Fruit fly (Drosophila melanogaster) whole organism, prepupa: Measurements from ENCODE around the gene mew.

Source experiments
- Blimp-1 ChIP-seq: fragments of 200-800 bp; sonication (Bioruptor generic); optimal IDR thresholded peaks from 3 replicates; lab custom pipeline; 2017; ENCODE audit warnings: missing biosample characterization, missing genetic modification characterization, mild to moderate bottlenecking, moderate library complexity, missing genetic modification reagents
- CG10631 ChIP-seq: fragments of 200-800 bp; sonication (Bioruptor generic); optimal IDR thresholded peaks from 2 replicates; lab custom pipeline; 2016; ENCODE audit warnings: missing biosample characterization, missing genetic modification characterization
- CG10669 ChIP-seq: fragments of 200-800 bp; sonication (Bioruptor generic); optimal IDR thresholded peaks from 3 replicates; lab custom pipeline; 2018; ENCODE audit warnings: missing biosample characterization, mild to moderate bottlenecking, missing genetic modification characterization, moderate library complexity
- CG11294 ChIP-seq: fragments of 200-800 bp; sonication (Bioruptor generic); IDR thresholded peaks from 2 replicates; pipeline ENCODE4 v1.3.6; 2022; ENCODE audit warnings: missing biosample characterization, missing genetic modification characterization
- CG11762 ChIP-seq: fragments of 200-800 bp; sonication (Bioruptor generic); optimal IDR thresholded peaks from 3 replicates; lab custom pipeline; 2016; ENCODE audit warnings: missing biosample characterization, missing genetic modification characterization; ENCODE audit not compliant: insufficient read depth
- CG15336 ChIP-seq: fragments of 200-800 bp; sonication (Bioruptor generic); IDR thresholded peaks from 2 replicates; pipeline ENCODE4 v1.3.6; 2022; ENCODE audit warnings: missing biosample characterization, missing genetic modification characterization
- CG1621 ChIP-seq: fragments of 200-800 bp; sonication (Bioruptor generic); optimal IDR thresholded peaks from 3 replicates; lab custom pipeline; 2018; ENCODE audit warnings: missing biosample characterization, mild to moderate bottlenecking, missing genetic modification characterization
- CG16779 ChIP-seq: fragments of 200-800 bp; sonication (Bioruptor generic); optimal IDR thresholded peaks from 3 replicates; lab custom pipeline; 2017; ENCODE audit warnings: missing biosample characterization, mild to moderate bottlenecking, missing genetic modification characterization
- CG3032 ChIP-seq: fragments of 200-800 bp; optimal IDR thresholded peaks from 2 replicates; lab custom pipeline; 2019; ENCODE audit warnings: missing biosample characterization, mild to moderate bottlenecking, missing genetic modification characterization, moderate library complexity
- CG31627 ChIP-seq: fragments of 200-800 bp; sonication (Bioruptor generic); optimal IDR thresholded peaks from 3 replicates; lab custom pipeline; 2016; ENCODE audit warnings: missing biosample characterization, missing genetic modification characterization
- CG34406 ChIP-seq: fragments of 200-800 bp; sonication (Bioruptor generic); optimal IDR thresholded peaks from 3 replicates; lab custom pipeline; 2016; ENCODE audit warnings: missing biosample characterization, missing genetic modification characterization
- CG3919 ChIP-seq: fragments of 200-800 bp; sonication (Bioruptor generic); optimal IDR thresholded peaks from 3 replicates; lab custom pipeline; 2016; ENCODE audit warnings: missing biosample characterization, missing genetic modification characterization
- CG4318 ChIP-seq: fragments of 200-800 bp; sonication (Bioruptor generic); optimal IDR thresholded peaks from 3 replicates; lab custom pipeline; 2017; ENCODE audit warnings: missing biosample characterization, mild to moderate bottlenecking, missing genetic modification characterization
- CG6276 ChIP-seq: fragments of 200-800 bp; sonication (Bioruptor generic); optimal IDR thresholded peaks from 2 replicates; lab custom pipeline; 2017; ENCODE audit warnings: missing biosample characterization, mild to moderate bottlenecking, missing genetic modification characterization
- CG6792 ChIP-seq: fragments of 200-800 bp; sonication (Bioruptor generic); optimal IDR thresholded peaks from 3 replicates; lab custom pipeline; 2016; ENCODE audit warnings: missing biosample characterization, missing genetic modification characterization
- CG6808 ChIP-seq: fragments of 200-800 bp; sonication (Bioruptor generic); optimal IDR thresholded peaks from 3 replicates; lab custom pipeline; 2017; ENCODE audit warnings: missing biosample characterization, missing genetic modification characterization, mild to moderate bottlenecking, moderate library complexity, missing genetic modification reagents
- CG6854 ChIP-seq: fragments of 200-800 bp; sonication (Bioruptor generic); optimal IDR thresholded peaks from 2 replicates; lab custom pipeline; 2017; ENCODE audit warnings: missing biosample characterization, mild to moderate bottlenecking, missing genetic modification characterization
- CG7368 ChIP-seq: fragments of 200-800 bp; sonication (Bioruptor generic); optimal IDR thresholded peaks from 3 replicates; lab custom pipeline; 2016; ENCODE audit warnings: missing biosample characterization, missing genetic modification characterization
- CG8119 ChIP-seq: fragments of 200-800 bp; sonication (Bioruptor generic); IDR thresholded peaks from 3 replicates; pipeline ENCODE4 v1.3.6; 2022; ENCODE audit warnings: missing biosample characterization, missing genetic modification characterization
- CG8319 ChIP-seq: fragments of 200-800 bp; sonication (Bioruptor generic); optimal IDR thresholded peaks from 3 replicates; lab custom pipeline; 2016; ENCODE audit warnings: missing biosample characterization, missing genetic modification characterization
- CG9139 ChIP-seq: fragments of 200-800 bp; sonication (Bioruptor generic); optimal IDR thresholded peaks from 3 replicates; lab custom pipeline; 2017; ENCODE audit warnings: missing biosample characterization, mild to moderate bottlenecking, missing genetic modification characterization
- Eip75B ChIP-seq: fragments of 200-800 bp; sonication (Bioruptor generic); optimal IDR thresholded peaks from 3 replicates; lab custom pipeline; 2016; ENCODE audit warnings: missing biosample characterization, missing genetic modification characterization
- Eip78C ChIP-seq: fragments of 200-800 bp; sonication (Bioruptor generic); peaks from one replicate; lab custom pipeline; 2016; ENCODE audit warnings: missing biosample characterization, missing genetic modification characterization
- Eip93F ChIP-seq: fragments of 200-800 bp; sonication (Bioruptor generic); optimal IDR thresholded peaks from 2 replicates; lab custom pipeline; 2016; ENCODE audit warnings: missing biosample characterization, mild to moderate bottlenecking, missing genetic modification characterization
- Ets21C ChIP-seq: fragments of 200-800 bp; sonication (Bioruptor generic); optimal IDR thresholded peaks from 3 replicates; lab custom pipeline; 2016; ENCODE audit warnings: missing biosample characterization, missing genetic modification characterization
- Ets96B ChIP-seq: fragments of 200-800 bp; optimal IDR thresholded peaks from 2 replicates; lab custom pipeline; 2019; ENCODE audit warnings: missing biosample characterization, mild to moderate bottlenecking, missing genetic modification characterization, moderate library complexity
- Gug ChIP-seq: fragments of 200-800 bp; sonication (Bioruptor generic); IDR thresholded peaks from 2 replicates; pipeline ENCODE4 v1.3.6; 2022; ENCODE audit warnings: missing biosample characterization, missing genetic modification characterization
- Hr38 ChIP-seq: sonication (Bioruptor generic); optimal IDR thresholded peaks from 2 replicates; lab custom pipeline; 2016; ENCODE audit warnings: missing biosample characterization, missing genetic modification characterization
- Hr39 ChIP-seq: fragments of 200-800 bp; sonication (Bioruptor generic); optimal IDR thresholded peaks from 2 replicates; lab custom pipeline; 2016; ENCODE audit warnings: missing biosample characterization, missing genetic modification characterization
- Hr4 ChIP-seq: fragments of 200-800 bp; sonication (Bioruptor generic); optimal IDR thresholded peaks from 3 replicates; lab custom pipeline; 2016; ENCODE audit warnings: missing biosample characterization, missing genetic modification characterization
- Lpt ChIP-seq: fragments of 200-800 bp; sonication (Bioruptor generic); optimal IDR thresholded peaks from 3 replicates; lab custom pipeline; 2016; ENCODE audit warnings: missing biosample characterization, missing genetic modification characterization
- OdsH ChIP-seq: fragments of 200-800 bp; sonication (Bioruptor generic); optimal IDR thresholded peaks from 3 replicates; lab custom pipeline; 2016; ENCODE audit warnings: missing biosample characterization, missing genetic modification characterization
- Smox ChIP-seq: fragments of 200-800 bp; sonication (Bioruptor generic); optimal IDR thresholded peaks from 3 replicates; lab custom pipeline; 2016; ENCODE audit warnings: missing biosample characterization, missing genetic modification characterization
- Sox14 ChIP-seq: fragments of 200-800 bp; sonication (Bioruptor generic); optimal IDR thresholded peaks from 3 replicates; lab custom pipeline; 2016; ENCODE audit warnings: missing biosample characterization, missing genetic modification characterization
- Sox15 ChIP-seq: fragments of 200-800 bp; sonication (Bioruptor generic); optimal IDR thresholded peaks from 3 replicates; lab custom pipeline; 2016; ENCODE audit warnings: missing biosample characterization, missing genetic modification characterization
- achi ChIP-seq: fragments of 200-800 bp; sonication (Bioruptor generic); optimal IDR thresholded peaks from 3 replicates; lab custom pipeline; 2016; ENCODE audit warnings: missing biosample characterization, missing genetic modification characterization
- acj6 ChIP-seq: fragments of 200-800 bp; sonication (Bioruptor generic); optimal IDR thresholded peaks from 3 replicates; lab custom pipeline; 2016; ENCODE audit warnings: missing biosample characterization, missing genetic modification characterization
- cyc ChIP-seq: fragments of 200-800 bp; sonication (Bioruptor generic); optimal IDR thresholded peaks from 3 replicates; lab custom pipeline; 2016; ENCODE audit warnings: missing biosample characterization, missing genetic modification characterization
- dac ChIP-seq: fragments of 200-800 bp; sonication (Bioruptor generic); optimal IDR thresholded peaks from 2 replicates; lab custom pipeline; 2017; ENCODE audit warnings: missing biosample characterization, mild to moderate bottlenecking, missing genetic modification characterization
- dsx ChIP-seq: fragments of 200-800 bp; optimal IDR thresholded peaks from 3 replicates; lab custom pipeline; 2019; ENCODE audit warnings: missing biosample characterization, mild to moderate bottlenecking, missing genetic modification characterization, moderate library complexity; ENCODE audit not compliant: poor library complexity, severe bottlenecking
- eg ChIP-seq: fragments of 200-800 bp; sonication (Bioruptor generic); IDR thresholded peaks from 3 replicates; pipeline ENCODE4 v1.3.6; 2022; ENCODE audit warnings: missing biosample characterization, missing genetic modification characterization
- esn ChIP-seq: fragments of 200-800 bp; sonication (Bioruptor generic); optimal IDR thresholded peaks from 2 replicates; lab custom pipeline; 2016; ENCODE audit warnings: missing biosample characterization, mild to moderate bottlenecking, missing genetic modification characterization, moderate library complexity
- fd59A ChIP-seq: fragments of 200-800 bp; sonication (Bioruptor generic); optimal IDR thresholded peaks from 2 replicates; lab custom pipeline; 2017; ENCODE audit warnings: missing biosample characterization, mild to moderate bottlenecking, missing genetic modification characterization, missing genetic modification reagents
- fd85E ChIP-seq: fragments of 200-800 bp; sonication (Bioruptor generic); optimal IDR thresholded peaks from 3 replicates; lab custom pipeline; 2016; ENCODE audit warnings: missing biosample characterization, missing genetic modification characterization
- fkh ChIP-seq: fragments of 200-800 bp; sonication (Bioruptor generic); optimal IDR thresholded peaks from 3 replicates; lab custom pipeline; 2017; ENCODE audit warnings: missing biosample characterization, mild to moderate bottlenecking, missing genetic modification characterization, moderate library complexity
- lz ChIP-seq: fragments of 200-800 bp; sonication (Bioruptor generic); optimal IDR thresholded peaks from 3 replicates; lab custom pipeline; 2016; ENCODE audit warnings: missing biosample characterization, missing genetic modification characterization
- net ChIP-seq: fragments of 200-800 bp; sonication (Bioruptor generic); optimal IDR thresholded peaks from 3 replicates; lab custom pipeline; 2016; ENCODE audit warnings: missing biosample characterization, missing genetic modification characterization
- pdm3 ChIP-seq: fragments of 200-800 bp; sonication (Bioruptor generic); optimal IDR thresholded peaks from 3 replicates; lab custom pipeline; 2016; ENCODE audit warnings: missing biosample characterization, missing genetic modification characterization
- salr ChIP-seq, 2 experiments: fragments of 200-800 bp; sonication (Bioruptor generic); optimal IDR thresholded peaks; 3 replicates each; lab custom pipeline; 2016 to 2018; ENCODE audit warnings: missing biosample characterization in 2 of 2, missing genetic modification characterization in 2 of 2, mild to moderate bottlenecking in 1 of 2
- spab ChIP-seq: fragments of 200-800 bp; sonication (Bioruptor generic); optimal IDR thresholded peaks from 2 replicates; lab custom pipeline; 2017; ENCODE audit warnings: missing biosample characterization, mild to moderate bottlenecking, missing genetic modification characterization, missing genetic modification reagents
- topi ChIP-seq: fragments of 200-800 bp; sonication (Bioruptor generic); optimal IDR thresholded peaks from 3 replicates; lab custom pipeline; 2016; ENCODE audit warnings: missing biosample characterization, missing genetic modification characterization
- vri ChIP-seq: fragments of 200-800 bp; sonication (Bioruptor generic); optimal IDR thresholded peaks from 3 replicates; lab custom pipeline; 2016; ENCODE audit warnings: missing biosample characterization, mild to moderate bottlenecking, missing genetic modification characterization

mew gene

dm6 chrX:13226478-13226877, 31.8 kb downstream of the mew start:
- TF ChIP-seq Eip93F (GFP tag; lab: Kevin White, UChicago) (no peak), CG11762 (GFP tag; lab: Kevin White, UChicago) (peak; percentile 35), Eip75B (GFP tag; lab: Kevin White, UChicago) (peak; percentile 49), Sox15 (GFP tag; lab: Kevin White, UChicago) (no peak), OdsH (GFP tag; lab: Kevin White, UChicago) (peak; percentile 67), Sox14 (GFP tag; lab: Kevin White, UChicago) (peak; percentile 27), Hr39 (GFP tag; lab: Kevin White, UChicago) (no peak), CG4318 (peak; percentile 71), CG6276 (peak; percentile 76), acj6 (peak; percentile 55), vri (GFP tag; lab: Kevin White, UChicago) (no peak), CG31627 (GFP tag; lab: Kevin White, UChicago) (no peak), Ets96B (tag; lab: Kevin White, UChicago) (peak; percentile 59), CG34406 (GFP tag; lab: Kevin White, UChicago) (peak; percentile 38), fd59A (peak; percentile 37), Eip78C (GFP tag; lab: Kevin White, UChicago) (peak; percentile 94), CG8119 (GFP tag; lab: Robert Waterston, UW) (peak; percentile 82), salr (GFP tag; optimal IDR thresholded peaks at IDR 0.05; lab: Kevin White, UChicago) (peak in 1 of 2 experiments; percentile 59), fkh (GFP tag; lab: Kevin White, UChicago) (no peak), Lpt (GFP tag; lab: Kevin White, UChicago) (peak; percentile 62), CG11294 (GFP tag; lab: Robert Waterston, UW) (no peak), pdm3 (GFP tag; lab: Kevin White, UChicago) (peak; percentile 57), CG15336 (GFP tag; lab: Robert Waterston, UW) (peak; percentile 82), Hr4 (peak; percentile 78), topi (GFP tag; lab: Kevin White, UChicago) (peak; percentile 35), Smox (peak; percentile 5), CG3919 (peak; percentile 56), eg (GFP tag; lab: Robert Waterston, UW) (peak; percentile 54; the same call in 1 of the 3 replicates), CG1621 (tag; lab: Kevin White, UChicago) (no peak), achi (GFP tag; lab: Kevin White, UChicago) (peak; percentile 71), Ets21C (GFP tag; lab: Kevin White, UChicago) (no peak), esn (GFP tag; lab: Kevin White, UChicago) (peak; percentile 32), CG6854 (GFP tag; lab: Kevin White, UChicago) (no peak), dsx (GFP tag; lab: Kevin White, UChicago) (no peak), lz (GFP tag; lab: Kevin White, UChicago) (peak; percentile 18), CG8319 (GFP tag; lab: Kevin White, UChicago) (peak; percentile 19), Gug (peak; percentile 47; the same call in 1 of the 2 replicates), CG10631 (GFP tag; lab: Kevin White, UChicago) (peak; percentile 63), CG6808 (GFP tag; lab: Kevin White, UChicago) (peak; percentile 11), CG3032 (tag; lab: Kevin White, UChicago) (peak; percentile 63), dac (GFP tag; lab: Kevin White, UChicago) (peak; percentile 42), spab (GFP tag; lab: Kevin White, UChicago) (peak; percentile 44), CG6792 (GFP tag; lab: Kevin White, UChicago) (peak; percentile 32), net (peak; percentile 58), CG9139 (GFP tag; lab: Kevin White, UChicago) (no peak), Hr38 (GFP tag; lab: Kevin White, UChicago) (no peak), CG7368 (peak; percentile 59), Blimp-1 (GFP tag; lab: Kevin White, UChicago) (no peak), cyc (peak; percentile 6), CG10669 (GFP tag; lab: Kevin White, UChicago) (peak; percentile 48), CG16779 (peak; percentile 58), fd85E (no peak)
